Fruit fly (Drosophila melanogaster) whole organism, prepupa: ENCODE results near the gene CG17726.

Source experiments
- Blimp-1 ChIP-seq: fragments of 200-800 bp; sonication (Bioruptor generic); optimal IDR thresholded peaks from 3 replicates; lab custom pipeline; 2017; ENCODE audit warnings: missing biosample characterization, missing genetic modification characterization, mild to moderate bottlenecking, moderate library complexity, missing genetic modification reagents
- CG10631 ChIP-seq: fragments of 200-800 bp; sonication (Bioruptor generic); optimal IDR thresholded peaks from 2 replicates; lab custom pipeline; 2016; ENCODE audit warnings: missing biosample characterization, missing genetic modification characterization
- CG10669 ChIP-seq: fragments of 200-800 bp; sonication (Bioruptor generic); optimal IDR thresholded peaks from 3 replicates; lab custom pipeline; 2018; ENCODE audit warnings: missing biosample characterization, mild to moderate bottlenecking, missing genetic modification characterization, moderate library complexity
- CG11294 ChIP-seq: fragments of 200-800 bp; sonication (Bioruptor generic); IDR thresholded peaks from 2 replicates; pipeline ENCODE4 v1.3.6; 2022; ENCODE audit warnings: missing biosample characterization, missing genetic modification characterization
- CG11902 ChIP-seq: fragments of 200-800 bp; sonication (Bioruptor generic); optimal IDR thresholded peaks from 3 replicates; lab custom pipeline; 2016; ENCODE audit warnings: missing biosample characterization, missing genetic modification characterization
- CG1621 ChIP-seq: fragments of 200-800 bp; sonication (Bioruptor generic); optimal IDR thresholded peaks from 3 replicates; lab custom pipeline; 2018; ENCODE audit warnings: missing biosample characterization, mild to moderate bottlenecking, missing genetic modification characterization
- CG3032 ChIP-seq: fragments of 200-800 bp; optimal IDR thresholded peaks from 2 replicates; lab custom pipeline; 2019; ENCODE audit warnings: missing biosample characterization, mild to moderate bottlenecking, missing genetic modification characterization, moderate library complexity
- CG32006 ChIP-seq: fragments of 200-800 bp; sonication (Bioruptor generic); optimal IDR thresholded peaks from 3 replicates; lab custom pipeline; 2017; ENCODE audit warnings: missing biosample characterization, mild to moderate bottlenecking, missing genetic modification characterization
- CG4318 ChIP-seq: fragments of 200-800 bp; sonication (Bioruptor generic); optimal IDR thresholded peaks from 3 replicates; lab custom pipeline; 2017; ENCODE audit warnings: missing biosample characterization, mild to moderate bottlenecking, missing genetic modification characterization
- CG6276 ChIP-seq: fragments of 200-800 bp; sonication (Bioruptor generic); optimal IDR thresholded peaks from 2 replicates; lab custom pipeline; 2017; ENCODE audit warnings: missing biosample characterization, mild to moderate bottlenecking, missing genetic modification characterization
- CG6792 ChIP-seq: fragments of 200-800 bp; sonication (Bioruptor generic); optimal IDR thresholded peaks from 3 replicates; lab custom pipeline; 2016; ENCODE audit warnings: missing biosample characterization, missing genetic modification characterization
- CG6808 ChIP-seq: fragments of 200-800 bp; sonication (Bioruptor generic); optimal IDR thresholded peaks from 3 replicates; lab custom pipeline; 2017; ENCODE audit warnings: missing biosample characterization, missing genetic modification characterization, mild to moderate bottlenecking, moderate library complexity, missing genetic modification reagents
- CG6854 ChIP-seq: fragments of 200-800 bp; sonication (Bioruptor generic); optimal IDR thresholded peaks from 2 replicates; lab custom pipeline; 2017; ENCODE audit warnings: missing biosample characterization, mild to moderate bottlenecking, missing genetic modification characterization
- CG7368 ChIP-seq: fragments of 200-800 bp; sonication (Bioruptor generic); optimal IDR thresholded peaks from 3 replicates; lab custom pipeline; 2016; ENCODE audit warnings: missing biosample characterization, missing genetic modification characterization
- CG8119 ChIP-seq: fragments of 200-800 bp; sonication (Bioruptor generic); IDR thresholded peaks from 3 replicates; pipeline ENCODE4 v1.3.6; 2022; ENCODE audit warnings: missing biosample characterization, missing genetic modification characterization
- CG8319 ChIP-seq: fragments of 200-800 bp; sonication (Bioruptor generic); optimal IDR thresholded peaks from 3 replicates; lab custom pipeline; 2016; ENCODE audit warnings: missing biosample characterization, missing genetic modification characterization
- CG8632 ChIP-seq: fragments of 200-800 bp; sonication (Bioruptor generic); optimal IDR thresholded peaks from 3 replicates; lab custom pipeline; 2016; ENCODE audit warnings: missing biosample characterization, missing genetic modification characterization
- CG9139 ChIP-seq: fragments of 200-800 bp; sonication (Bioruptor generic); optimal IDR thresholded peaks from 3 replicates; lab custom pipeline; 2017; ENCODE audit warnings: missing biosample characterization, mild to moderate bottlenecking, missing genetic modification characterization
- Eip75B ChIP-seq: fragments of 200-800 bp; sonication (Bioruptor generic); optimal IDR thresholded peaks from 3 replicates; lab custom pipeline; 2016; ENCODE audit warnings: missing biosample characterization, missing genetic modification characterization
- Eip78C ChIP-seq: fragments of 200-800 bp; sonication (Bioruptor generic); peaks from one replicate; lab custom pipeline; 2016; ENCODE audit warnings: missing biosample characterization, missing genetic modification characterization
- Eip93F ChIP-seq: fragments of 200-800 bp; sonication (Bioruptor generic); optimal IDR thresholded peaks from 2 replicates; lab custom pipeline; 2016; ENCODE audit warnings: missing biosample characterization, mild to moderate bottlenecking, missing genetic modification characterization
- Ets96B ChIP-seq: fragments of 200-800 bp; optimal IDR thresholded peaks from 2 replicates; lab custom pipeline; 2019; ENCODE audit warnings: missing biosample characterization, mild to moderate bottlenecking, missing genetic modification characterization, moderate library complexity
- Hr38 ChIP-seq: sonication (Bioruptor generic); optimal IDR thresholded peaks from 2 replicates; lab custom pipeline; 2016; ENCODE audit warnings: missing biosample characterization, missing genetic modification characterization
- Hr39 ChIP-seq: fragments of 200-800 bp; sonication (Bioruptor generic); optimal IDR thresholded peaks from 2 replicates; lab custom pipeline; 2016; ENCODE audit warnings: missing biosample characterization, missing genetic modification characterization
- Hr4 ChIP-seq: fragments of 200-800 bp; sonication (Bioruptor generic); optimal IDR thresholded peaks from 3 replicates; lab custom pipeline; 2016; ENCODE audit warnings: missing biosample characterization, missing genetic modification characterization
- Lpt ChIP-seq: fragments of 200-800 bp; sonication (Bioruptor generic); optimal IDR thresholded peaks from 3 replicates; lab custom pipeline; 2016; ENCODE audit warnings: missing biosample characterization, missing genetic modification characterization
- Met ChIP-seq: fragments of 200-800 bp; sonication (Bioruptor generic); optimal IDR thresholded peaks from 3 replicates; lab custom pipeline; 2016; ENCODE audit warnings: missing biosample characterization, missing genetic modification characterization
- Smox ChIP-seq: fragments of 200-800 bp; sonication (Bioruptor generic); optimal IDR thresholded peaks from 3 replicates; lab custom pipeline; 2016; ENCODE audit warnings: missing biosample characterization, missing genetic modification characterization
- Sox14 ChIP-seq: fragments of 200-800 bp; sonication (Bioruptor generic); optimal IDR thresholded peaks from 3 replicates; lab custom pipeline; 2016; ENCODE audit warnings: missing biosample characterization, missing genetic modification characterization
- achi ChIP-seq: fragments of 200-800 bp; sonication (Bioruptor generic); optimal IDR thresholded peaks from 3 replicates; lab custom pipeline; 2016; ENCODE audit warnings: missing biosample characterization, missing genetic modification characterization
- cyc ChIP-seq: fragments of 200-800 bp; sonication (Bioruptor generic); optimal IDR thresholded peaks from 3 replicates; lab custom pipeline; 2016; ENCODE audit warnings: missing biosample characterization, missing genetic modification characterization
- dac ChIP-seq: fragments of 200-800 bp; sonication (Bioruptor generic); optimal IDR thresholded peaks from 2 replicates; lab custom pipeline; 2017; ENCODE audit warnings: missing biosample characterization, mild to moderate bottlenecking, missing genetic modification characterization
- eg ChIP-seq: fragments of 200-800 bp; sonication (Bioruptor generic); IDR thresholded peaks from 3 replicates; pipeline ENCODE4 v1.3.6; 2022; ENCODE audit warnings: missing biosample characterization, missing genetic modification characterization
- esn ChIP-seq: fragments of 200-800 bp; sonication (Bioruptor generic); optimal IDR thresholded peaks from 2 replicates; lab custom pipeline; 2016; ENCODE audit warnings: missing biosample characterization, mild to moderate bottlenecking, missing genetic modification characterization, moderate library complexity
- fd59A ChIP-seq: fragments of 200-800 bp; sonication (Bioruptor generic); optimal IDR thresholded peaks from 2 replicates; lab custom pipeline; 2017; ENCODE audit warnings: missing biosample characterization, mild to moderate bottlenecking, missing genetic modification characterization, missing genetic modification reagents
- fkh ChIP-seq: fragments of 200-800 bp; sonication (Bioruptor generic); optimal IDR thresholded peaks from 3 replicates; lab custom pipeline; 2017; ENCODE audit warnings: missing biosample characterization, mild to moderate bottlenecking, missing genetic modification characterization, moderate library complexity
- lz ChIP-seq: fragments of 200-800 bp; sonication (Bioruptor generic); optimal IDR thresholded peaks from 3 replicates; lab custom pipeline; 2016; ENCODE audit warnings: missing biosample characterization, missing genetic modification characterization
- net ChIP-seq: fragments of 200-800 bp; sonication (Bioruptor generic); optimal IDR thresholded peaks from 3 replicates; lab custom pipeline; 2016; ENCODE audit warnings: missing biosample characterization, missing genetic modification characterization
- pdm3 ChIP-seq: fragments of 200-800 bp; sonication (Bioruptor generic); optimal IDR thresholded peaks from 3 replicates; lab custom pipeline; 2016; ENCODE audit warnings: missing biosample characterization, missing genetic modification characterization
- svp ChIP-seq: fragments of 200-800 bp; sonication (Bioruptor generic); peaks from one replicate; lab custom pipeline; 2016; ENCODE audit warnings: missing biosample characterization, missing genetic modification characterization
- topi ChIP-seq: fragments of 200-800 bp; sonication (Bioruptor generic); optimal IDR thresholded peaks from 3 replicates; lab custom pipeline; 2016; ENCODE audit warnings: missing biosample characterization, missing genetic modification characterization
- vri ChIP-seq: fragments of 200-800 bp; sonication (Bioruptor generic); optimal IDR thresholded peaks from 3 replicates; lab custom pipeline; 2016; ENCODE audit warnings: missing biosample characterization, mild to moderate bottlenecking, missing genetic modification characterization

Gene CG17726

DNA sequence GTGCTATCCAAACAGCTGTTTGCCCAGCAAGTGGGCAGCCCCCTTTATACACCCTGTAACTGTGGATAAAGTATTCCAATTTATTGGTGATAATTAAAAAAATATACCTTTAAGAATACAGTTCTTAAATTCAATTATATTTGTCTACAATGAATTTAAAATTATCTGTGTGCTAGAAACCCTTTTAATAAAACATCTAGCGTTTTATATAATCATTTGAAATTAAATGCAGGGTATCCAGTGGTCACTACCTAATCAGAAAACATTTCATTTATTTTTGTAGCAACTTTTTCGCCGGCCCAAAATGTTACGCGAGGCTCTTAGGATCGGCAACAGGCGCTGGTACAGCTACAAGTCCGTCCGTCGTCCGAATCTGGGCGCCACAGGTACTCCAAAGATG lies at the start of gene CG17726 (continued):
- TF ChIP-seq CG7368 (GFP tag; lab: Kevin White, UChicago) (peak; percentile 94), CG8119 (GFP tag; lab: Robert Waterston, UW) (peak; percentile 99), CG10631 (no peak), CG8632 (peak; percentile 97), vri (GFP tag; lab: Kevin White, UChicago) (no peak), Smox (GFP tag; lab: Kevin White, UChicago) (peak; percentile 97), CG11902 (GFP tag; lab: Kevin White, UChicago) (peak; percentile 92), Ets96B (tag; lab: Kevin White, UChicago) (peak; percentile 97)

- no peak for TF ChIP-seq CG9139
- no peak for TF ChIP-seq CG10669
- TF ChIP-seq Sox14 = no peak
These were observed 49.0 kb upstream of the CG17726 start for dm6 chr3R:11177579-11177978.

- no peak for TF ChIP-seq CG6276 (GFP tag; lab: Kevin White, UChicago)
- TF ChIP-seq CG4318 (GFP tag; lab: Kevin White, UChicago) = no peak
- no peak for TF ChIP-seq dac (GFP tag; lab: Kevin White, UChicago)
- TF ChIP-seq fkh (GFP tag; lab: Kevin White, UChicago) = peak; percentile 47
- no peak for TF ChIP-seq lz (GFP tag; lab: Kevin White, UChicago)
These were observed 48.3 kb upstream of the CG17726 start for dm6 chr3R:11178300-11178699.

DNA sequence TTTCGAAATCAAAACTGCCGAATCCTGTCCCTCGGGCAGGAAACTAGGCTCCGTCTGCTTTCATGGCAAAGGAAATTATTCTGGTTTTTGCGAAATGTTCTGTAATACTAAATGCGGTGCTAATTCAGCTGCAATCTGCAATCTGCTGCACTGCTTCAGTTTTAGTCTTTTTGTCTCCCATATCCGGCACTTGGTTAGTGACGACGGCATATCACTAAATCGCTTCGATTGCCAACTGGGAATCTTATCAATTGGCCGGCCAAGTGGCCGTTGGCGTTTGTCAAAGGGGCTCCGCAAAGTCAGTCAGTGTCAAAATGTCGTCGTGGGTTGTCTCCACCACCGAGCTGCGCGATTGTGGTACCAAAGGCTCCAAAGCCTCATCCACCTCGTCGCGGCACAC lies 30.8 kb upstream of the CG17726 start, which contains the start of gene CG18577:
Gene CG18577, plus strand, starts transcription at position 301 of the 400 bp plus-strand sequence.
- TF ChIP-seq cyc (GFP tag; lab: Kevin White, UChicago) (no peak), Hr4 (GFP tag; lab: Kevin White, UChicago) (no peak), achi (GFP tag; lab: Kevin White, UChicago) (no peak), CG6808 (GFP tag; lab: Kevin White, UChicago) (no peak), Met (GFP tag; lab: Kevin White, UChicago) (no peak), Eip75B (GFP tag; lab: Kevin White, UChicago) (no peak), Blimp-1 (no peak), CG11294 (GFP tag; lab: Robert Waterston, UW) (no peak), Ets96B (tag; lab: Kevin White, UChicago) (no peak), CG10669 (no peak)

DNA sequence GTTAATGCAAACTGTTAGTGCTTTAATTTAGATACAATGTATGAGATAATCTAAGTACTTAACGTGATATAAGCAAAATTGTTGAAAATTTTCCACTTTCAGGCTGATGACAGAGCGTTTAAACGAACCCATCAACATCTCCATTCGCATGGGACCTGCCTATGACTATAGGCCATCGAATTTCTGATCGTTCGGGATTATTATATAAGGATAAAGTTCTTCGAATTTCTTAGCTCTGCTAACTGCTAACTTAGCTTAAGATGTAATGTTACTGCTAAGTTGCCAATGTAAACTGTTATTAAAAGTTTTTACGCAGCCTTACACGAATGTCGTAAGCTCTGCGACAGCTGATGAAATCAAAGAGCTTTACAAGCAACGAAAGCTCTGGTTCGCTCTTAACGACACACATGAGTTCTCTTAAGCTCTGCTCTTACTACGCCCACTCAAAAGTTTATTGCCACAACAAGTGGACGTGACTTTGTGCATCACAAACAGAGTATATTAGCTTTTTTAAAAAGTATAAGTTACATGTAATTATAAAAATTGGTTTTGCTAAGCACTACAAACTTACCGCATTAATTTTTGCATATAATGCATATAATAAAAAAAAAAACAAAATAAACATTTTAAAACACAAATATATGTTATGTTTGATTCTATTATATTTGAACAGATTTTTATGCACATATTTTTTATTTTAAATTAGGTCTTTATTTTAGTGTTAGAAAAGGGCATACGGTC lies 29.7 kb upstream of the CG17726 start:
- peak; percentile 99 for TF ChIP-seq CG6276 (GFP tag; lab: Kevin White, UChicago)
- peak; percentile 96 for TF ChIP-seq CG6792
- TF ChIP-seq CG6854 = peak; percentile 98
- TF ChIP-seq CG3032 (tag; lab: Kevin White, UChicago) = peak; percentile 95
- TF ChIP-seq Sox14 = peak; percentile 96
- peak; percentile 85 for TF ChIP-seq Eip93F (GFP tag; lab: Kevin White, UChicago)
- TF ChIP-seq eg (GFP tag; lab: Robert Waterston, UW) = peak; percentile 98
- no peak for TF ChIP-seq Hr38 (GFP tag; lab: Kevin White, UChicago)
- TF ChIP-seq CG9139 = peak; percentile 99
- TF ChIP-seq Ets96B (tag; lab: Kevin White, UChicago) = peak; percentile 92
- TF ChIP-seq topi (GFP tag; lab: Kevin White, UChicago) = peak; percentile 99
- peak; percentile 97 for TF ChIP-seq CG6808 (GFP tag; lab: Kevin White, UChicago)
- TF ChIP-seq fd59A (GFP tag; lab: Kevin White, UChicago) = peak; percentile 97
- TF ChIP-seq svp (GFP tag; lab: Kevin White, UChicago) = peak; percentile 99
- TF ChIP-seq CG7368 (GFP tag; lab: Kevin White, UChicago) = peak; percentile 93
- peak; percentile 97 for TF ChIP-seq Met (GFP tag; lab: Kevin White, UChicago)
- TF ChIP-seq CG10631 = peak; percentile 99
- TF ChIP-seq Hr39 (GFP tag; lab: Kevin White, UChicago) = peak; percentile 92
- TF ChIP-seq Eip78C (GFP tag; lab: Kevin White, UChicago) = peak; percentile 100
- peak; percentile 98 for TF ChIP-seq Hr4 (GFP tag; lab: Kevin White, UChicago)
- peak; percentile 89 for TF ChIP-seq CG1621
- peak; percentile 94 for TF ChIP-seq CG8319
- peak; percentile 100 for TF ChIP-seq CG32006 (GFP tag; lab: Kevin White, UChicago)
- peak; percentile 100 for TF ChIP-seq CG4318 (GFP tag; lab: Kevin White, UChicago)
- TF ChIP-seq esn (GFP tag; lab: Kevin White, UChicago) = peak; percentile 99
- peak; percentile 98 for TF ChIP-seq Lpt (GFP tag; lab: Kevin White, UChicago)
- peak; percentile 97 for TF ChIP-seq pdm3
- TF ChIP-seq achi (GFP tag; lab: Kevin White, UChicago) = peak; percentile 99
- peak; percentile 96 for TF ChIP-seq net (GFP tag; lab: Kevin White, UChicago)
